Worm (Caenorhabditis elegans): Measurements from ENCODE around the gene tbc-6.

tbc-6 gene

ce11 chrII:6841102-6841501 is 6.8 kb upstream of the tbc-6 start:
- TF ChIP-seq rnt-1 (tag; optimal IDR thresholded peaks at IDR 0.05) (peak; percentile 34), unc-55 (GFP tag; optimal IDR thresholded peaks at IDR 0.05) (peak; percentile 70), ama-1 (optimal IDR thresholded peaks at IDR 0.05) (no peak), ceh-30 (tag; optimal IDR thresholded peaks at IDR 0.05) (no peak), ceh-18 (tag; optimal IDR thresholded peaks at IDR 0.05) (peak; percentile 52), nfya-1 (tag; optimal IDR thresholded peaks at IDR 0.05) (peak; percentile 10)

ce11 chrII:6842009-6842408 is 5.9 kb upstream of the tbc-6 start:
- no peak for TF ChIP-seq dmd-4 (tag; optimal IDR thresholded peaks at IDR 0.05; ENCODE audit: borderline replicate concordance)
- no peak for TF ChIP-seq lim-6 (tag; optimal IDR thresholded peaks at IDR 0.05)
- no peak for TF ChIP-seq zip-5 (tag; optimal IDR thresholded peaks at IDR 0.05)
- no peak for TF ChIP-seq fkh-6 (tag; optimal IDR thresholded peaks at IDR 0.05)
- no peak for TF ChIP-seq elt-4 (tag; optimal IDR thresholded peaks at IDR 0.05)
- TF ChIP-seq gmeb-2 (tag; optimal IDR thresholded peaks at IDR 0.05), result no peak
- no peak for TF ChIP-seq rnt-1 (tag; optimal IDR thresholded peaks at IDR 0.05)
- TF ChIP-seq tbx-7 (tag; optimal IDR thresholded peaks at IDR 0.05), result no peak

- peak; percentile 59 for TF ChIP-seq pqm-1 (tag; optimal IDR thresholded peaks at IDR 0.05)
- TF ChIP-seq T23F11.4 (GFP tag; optimal IDR thresholded peaks at IDR 0.05), result no peak
- peak; percentile 14 for TF ChIP-seq ceh-48 (tag; optimal IDR thresholded peaks at IDR 0.05)
- TF ChIP-seq ceh-34 (tag; optimal IDR thresholded peaks at IDR 0.05), result peak; percentile 53
- TF ChIP-seq gmeb-2 (tag; optimal IDR thresholded peaks at IDR 0.05), result no peak
- no peak for TF ChIP-seq fkh-6 (tag; optimal IDR thresholded peaks at IDR 0.05)
- peak; percentile 42 for TF ChIP-seq dve-1 (tag; optimal IDR thresholded peaks at IDR 0.05)
- TF ChIP-seq nfya-1 (tag; optimal IDR thresholded peaks at IDR 0.05), result peak; percentile 64
- TF ChIP-seq ceh-30 (tag; optimal IDR thresholded peaks at IDR 0.05), result no peak
- no peak for TF ChIP-seq ceh-24 (tag; optimal IDR thresholded peaks at IDR 0.05)
- no peak for TF ChIP-seq unc-3 (GFP tag; conservative IDR thresholded peaks at IDR 0.05)
- TF ChIP-seq unc-3 (tag; optimal IDR thresholded peaks at IDR 0.05), result no peak
- TF ChIP-seq unc-55 (GFP tag; optimal IDR thresholded peaks at IDR 0.05), result peak; percentile 83
- TF ChIP-seq elt-2 (tag; optimal IDR thresholded peaks at IDR 0.05), result peak; percentile 94
- no peak for TF ChIP-seq tbx-7 (tag; optimal IDR thresholded peaks at IDR 0.05)
- no peak for TF ChIP-seq pha-4 (tag; optimal IDR thresholded peaks at IDR 0.05)
- no peak for TF ChIP-seq ceh-9 (tag; optimal IDR thresholded peaks at IDR 0.05)
- TF ChIP-seq sox-2 (GFP tag; IDR thresholded peaks at IDR 0.05), result no peak
- peak; percentile 24 for TF ChIP-seq ceh-18 (tag; optimal IDR thresholded peaks at IDR 0.05)
- TF ChIP-seq hlh-30 (tag; optimal IDR thresholded peaks at IDR 0.05; ENCODE audit: insufficient read depth), result peak; percentile 66
- no peak for TF ChIP-seq ceh-22 (tag; optimal IDR thresholded peaks at IDR 0.05)
- TF ChIP-seq K09A11.1 (tag; optimal IDR thresholded peaks at IDR 0.05; ENCODE audit: insufficient read depth), result no peak
- no peak for TF ChIP-seq sox-4 (tag; optimal IDR thresholded peaks at IDR 0.05)
- TF ChIP-seq hlh-6 (tag; optimal IDR thresholded peaks at IDR 0.05), result no peak
- no peak for TF ChIP-seq ahr-1 (tag; optimal IDR thresholded peaks at IDR 0.05)
Observed at ce11 chrII:6842651-6843118, 5.2 kb upstream of the tbc-6 start.

ce11 chrII:6843211-6843610 is 4.7 kb upstream of the tbc-6 start:
- TF ChIP-seq unc-3 (GFP tag; conservative IDR thresholded peaks at IDR 0.05) (no peak), unc-3 (tag; optimal IDR thresholded peaks at IDR 0.05) (no peak), elt-4 (tag; optimal IDR thresholded peaks at IDR 0.05) (no peak), nfya-1 (tag; optimal IDR thresholded peaks at IDR 0.05) (peak; percentile 3)

- peak; percentile 17 for TF ChIP-seq ref-2 (tag; optimal IDR thresholded peaks at IDR 0.05)
- TF ChIP-seq sox-2 (GFP tag; IDR thresholded peaks at IDR 0.05), result peak; percentile 27; the same call in 1 of the 2 replicates
- no peak for TF ChIP-seq ahr-1 (tag; optimal IDR thresholded peaks at IDR 0.05)
- no peak for TF ChIP-seq sdc-2 (tag; optimal IDR thresholded peaks at IDR 0.05)
- no peak for TF ChIP-seq C38D4.7 (GFP tag; optimal IDR thresholded peaks at IDR 0.05)
- no peak for TF ChIP-seq ceh-6 (GFP tag; optimal IDR thresholded peaks at IDR 0.05)
- TF ChIP-seq tbx-2 (tag; optimal IDR thresholded peaks at IDR 0.05), result peak; percentile 30
- no peak for TF ChIP-seq ceh-31 (tag; optimal IDR thresholded peaks at IDR 0.05)
- no peak for TF ChIP-seq odd-2 (tag; optimal IDR thresholded peaks at IDR 0.05)
- TF ChIP-seq rnt-1 (tag; optimal IDR thresholded peaks at IDR 0.05), result no peak
Observed at ce11 chrII:6843680-6844079, 4.2 kb upstream of the tbc-6 start.

Data from whole organism, late embryonic.